Worm (Caenorhabditis elegans) whole organism, L4/young adult: Measurements from ENCODE around the gene trxr-2.

Experiments used
- W03F9.2 ChIP-seq: fragments of 150-350 bp; optimal IDR thresholded peaks from 2 replicates; lab custom pipeline; 2014; ENCODE audit warnings: missing biosample characterization, missing genetic modification characterization
- dao-5 ChIP-seq: sonication (generic microtip); optimal IDR thresholded peaks from 2 replicates; lab custom pipeline; 2016; ENCODE audit warnings: missing genotype, missing genetic modification characterization, moderate library complexity, missing compliant biosample characterization
- him-1 ChIP-seq: sonication (generic microtip); optimal IDR thresholded peaks from 2 replicates; lab custom pipeline; 2016; ENCODE audit warnings: missing genotype, missing genetic modification reagents, missing genetic modification characterization, missing compliant biosample characterization

DNA sequence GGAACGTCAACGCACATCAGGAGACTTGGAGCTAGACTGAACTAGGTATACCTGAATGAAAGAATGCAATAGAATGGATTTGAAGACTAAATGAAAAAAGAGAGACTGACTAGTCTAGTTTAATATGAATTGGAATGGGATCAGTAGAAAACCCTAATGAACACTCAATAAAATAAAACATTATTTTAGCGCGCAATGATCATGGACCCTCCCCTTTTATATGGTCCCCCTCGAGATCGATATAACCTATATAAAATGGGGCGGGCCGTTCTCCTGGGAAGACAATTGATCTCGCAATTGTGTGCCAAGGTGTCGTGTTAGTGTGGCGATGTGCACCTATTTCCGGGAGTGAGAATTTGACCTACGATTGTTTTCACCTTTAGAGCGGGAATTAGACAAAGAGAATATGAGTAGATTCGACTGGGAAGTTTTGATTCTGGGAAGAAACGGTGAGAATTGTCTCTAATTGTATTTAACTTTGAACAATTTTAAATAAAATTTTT, 4.4 kb downstream of the trxr-2 start, which contains the start of gene cdc-25.3:
- TF ChIP-seq W03F9.2 (tag; lab: Kevin White, UChicago) (no peak), dao-5 (tag; lab: Kevin White, UChicago) (no peak), him-1 (no peak)
